Fruit fly (Drosophila melanogaster) whole organism, adult: ENCODE data around the gene CG7806.

ENCODE experiments used
- CG11617 ChIP-seq: fragments of 200-800 bp; sonication (Bioruptor generic); optimal IDR thresholded peaks from 2 replicates; lab custom pipeline; 2017; ENCODE audit warnings: mild to moderate bottlenecking, missing biosample characterization, missing genetic modification reagents, missing genetic modification characterization
- CG12768 ChIP-seq: fragments of 200-800 bp; sonication (Bioruptor generic); optimal IDR thresholded peaks from 2 replicates; lab custom pipeline; 2017; ENCODE audit warnings: missing biosample characterization, missing genetic modification characterization, mild to moderate bottlenecking, moderate library complexity, missing genetic modification reagents
- CG14711 ChIP-seq: fragments of 200-800 bp; sonication (Bioruptor generic); optimal IDR thresholded peaks from 2 replicates; lab custom pipeline; 2018; ENCODE audit warnings: missing biosample characterization, mild to moderate bottlenecking, missing genetic modification characterization, moderate library complexity
- CG1620 ChIP-seq: fragments of 200-800 bp; sonication (Bioruptor generic); optimal IDR thresholded peaks from 2 replicates; lab custom pipeline; 2016; ENCODE audit warnings: missing biosample characterization, missing genetic modification characterization
- CG33017 ChIP-seq: fragments of 200-800 bp; sonication (Bioruptor generic); optimal IDR thresholded peaks from 2 replicates; lab custom pipeline; 2018; ENCODE audit warnings: missing biosample characterization, mild to moderate bottlenecking, missing genetic modification characterization, moderate library complexity
- CG5204 ChIP-seq: fragments of 200-800 bp; sonication (Bioruptor generic); optimal IDR thresholded peaks from 2 replicates; lab custom pipeline; 2016; ENCODE audit warnings: missing biosample characterization, missing genetic modification characterization
- CG7045 ChIP-seq: fragments of 200-800 bp; sonication (Bioruptor generic); optimal IDR thresholded peaks from 2 replicates; lab custom pipeline; 2017; ENCODE audit warnings: missing biosample characterization, mild to moderate bottlenecking, missing genetic modification characterization
- CG7101 ChIP-seq: fragments of 200-800 bp; sonication (Bioruptor generic); optimal IDR thresholded peaks from 2 replicates; lab custom pipeline; 2018; ENCODE audit warnings: missing biosample characterization, mild to moderate bottlenecking, missing genetic modification characterization, moderate library complexity
- Clk ChIP-seq: fragments of 200-800 bp; sonication (Bioruptor generic); optimal IDR thresholded peaks from 2 replicates; lab custom pipeline; 2017; ENCODE audit warnings: missing biosample characterization, missing genetic modification characterization
- Crg-1 ChIP-seq: fragments of 200-800 bp; sonication (Bioruptor generic); optimal IDR thresholded peaks from 2 replicates; lab custom pipeline; 2016; ENCODE audit warnings: missing biosample characterization, missing genetic modification characterization
- Hr96 ChIP-seq: fragments of 200-800 bp; sonication (Bioruptor generic); optimal IDR thresholded peaks from 2 replicates; lab custom pipeline; 2016; ENCODE audit warnings: missing biosample characterization, missing genetic modification characterization
- Mnt ChIP-seq: fragments of 200-800 bp; sonication (Bioruptor generic); optimal IDR thresholded peaks from 2 replicates; lab custom pipeline; 2016; ENCODE audit warnings: missing biosample characterization, mild to moderate bottlenecking, missing genetic modification characterization
- bab1 ChIP-seq: fragments of 200-800 bp; sonication (Bioruptor generic); optimal IDR thresholded peaks from 3 replicates; lab custom pipeline; 2019; ENCODE audit warnings: missing biosample characterization, mild to moderate bottlenecking, missing genetic modification characterization, moderate library complexity
- cic ChIP-seq: fragments of 200-800 bp; sonication (Bioruptor generic); optimal IDR thresholded peaks from 2 replicates; lab custom pipeline; 2017; ENCODE audit warnings: missing biosample characterization, mild to moderate bottlenecking, missing genetic modification characterization, moderate library complexity
- cnc ChIP-seq, 2 experiments: fragments of >200 bp; optimal IDR thresholded peaks; 2 replicates each; lab custom pipeline; 2017
- kay ChIP-seq: fragments of 200-800 bp; sonication (Bioruptor generic); peaks from one replicate; lab custom pipeline; 2016; ENCODE audit warnings: missing biosample characterization, missing genetic modification characterization, borderline replicate concordance
- ovo ChIP-seq: fragments of 200-800 bp; sonication (Bioruptor generic); optimal IDR thresholded peaks from 2 replicates; lab custom pipeline; 2016; ENCODE audit warnings: missing biosample characterization, missing genetic modification characterization
- pad ChIP-seq: fragments of 200-800 bp; sonication (Bioruptor generic); optimal IDR thresholded peaks from 3 replicates; lab custom pipeline; 2017; ENCODE audit warnings: missing biosample characterization, missing genetic modification characterization, mild to moderate bottlenecking, moderate library complexity, missing genetic modification reagents
- tj ChIP-seq: fragments of 200-800 bp; sonication (Bioruptor generic); optimal IDR thresholded peaks from 3 replicates; lab custom pipeline; 2017; ENCODE audit warnings: missing biosample characterization, mild to moderate bottlenecking, missing genetic modification characterization, moderate library complexity
- toe ChIP-seq: fragments of 200-800 bp; sonication (Bioruptor generic); optimal IDR thresholded peaks from 2 replicates; lab custom pipeline; 2016; ENCODE audit warnings: missing biosample characterization, missing genetic modification characterization

CG7806 gene

dm6 chr2L:8281872-8282271 lies 29.3 kb upstream of the CG7806 start:
- TF ChIP-seq CG7045 (GFP tag; lab: Kevin White, UChicago), result no peak
- no peak for TF ChIP-seq CG14711 (tag; lab: Kevin White, UChicago)
- no peak for TF ChIP-seq tj (GFP tag; lab: Kevin White, UChicago)
- TF ChIP-seq pad (GFP tag; lab: Kevin White, UChicago), result no peak
- TF ChIP-seq CG7101 (tag; lab: Kevin White, UChicago), result no peak
- TF ChIP-seq toe, result no peak
- no peak for TF ChIP-seq cic
- no peak for TF ChIP-seq CG11617 (GFP tag; lab: Kevin White, UChicago)
- no peak for TF ChIP-seq CG12768 (GFP tag; lab: Kevin White, UChicago)
- TF ChIP-seq CG33017 (tag; lab: Kevin White, UChicago), result no peak
- no peak for TF ChIP-seq bab1 (GFP tag; lab: Kevin White, UChicago)
- no peak for TF ChIP-seq cnc (optimal IDR thresholded peaks at IDR 0.05; lab: Kevin White, UChicago)
- TF ChIP-seq CG1620, result no peak
- TF ChIP-seq CG5204 (GFP tag; lab: Kevin White, UChicago), result no peak
- no peak for TF ChIP-seq ovo (GFP tag; lab: Kevin White, UChicago)
- TF ChIP-seq kay (GFP tag; lab: Kevin White, UChicago), result no peak
- TF ChIP-seq Clk (GFP tag; lab: Kevin White, UChicago), result no peak
- no peak for TF ChIP-seq Hr96 (GFP tag; lab: Kevin White, UChicago)
- no peak for TF ChIP-seq Crg-1

DNA sequence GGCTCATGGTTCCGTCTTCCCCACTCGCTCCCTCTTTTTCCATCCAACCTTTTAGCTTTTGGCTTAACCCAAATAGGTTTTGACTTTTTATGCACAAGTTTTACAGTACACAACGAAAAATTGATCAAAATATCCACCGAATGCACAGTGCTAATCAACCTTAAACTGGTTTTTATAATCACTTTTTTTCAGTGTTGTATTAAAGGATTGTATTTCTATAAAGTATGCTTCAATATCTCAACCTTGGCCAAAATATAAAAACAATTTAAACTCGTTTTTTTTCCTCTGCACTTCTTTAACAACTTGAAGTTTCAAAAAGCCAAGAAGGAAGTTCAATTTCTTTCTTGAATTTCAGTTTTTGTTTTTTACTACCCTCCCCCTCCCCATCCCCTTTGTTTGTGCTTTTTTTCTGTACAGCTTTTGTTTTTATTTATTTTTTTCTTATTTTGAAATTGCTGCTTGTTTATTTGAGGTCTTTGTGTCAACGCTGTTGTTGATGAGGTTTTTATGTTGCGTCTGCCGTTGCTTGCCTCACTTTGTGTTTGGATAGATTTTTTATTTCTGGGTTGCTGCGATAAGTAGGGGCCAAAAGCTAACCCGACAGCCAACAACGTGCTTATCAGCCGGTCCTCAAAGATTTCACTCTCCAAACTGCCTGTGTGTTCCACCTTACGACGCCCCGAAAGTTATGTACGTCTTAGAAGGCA lies 26.1 kb upstream of the CG7806 start:
- TF ChIP-seq bab1 (GFP tag; lab: Kevin White, UChicago), result no peak
- no peak for TF ChIP-seq Mnt (GFP tag; lab: Kevin White, UChicago)

DNA sequence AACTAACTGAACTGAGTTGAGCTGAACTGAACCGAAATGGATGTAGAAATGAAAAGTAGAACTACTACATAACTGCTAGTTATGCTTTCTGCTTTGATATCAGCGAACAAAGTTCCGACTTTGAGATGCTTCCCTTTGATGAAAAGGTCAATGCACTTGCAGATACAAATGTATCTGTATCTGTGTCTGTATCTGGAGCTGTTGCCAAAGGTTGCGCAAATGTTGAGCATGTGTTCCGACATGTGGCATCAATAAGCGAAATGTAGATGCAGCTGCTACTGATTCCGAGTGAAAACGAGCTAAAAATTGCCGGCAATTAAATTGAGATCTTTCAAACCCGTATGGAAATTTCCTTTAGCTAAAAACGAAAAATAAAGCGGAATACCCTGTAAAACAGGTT lies 24.6 kb upstream of the CG7806 start:
- no peak for TF ChIP-seq CG7045 (GFP tag; lab: Kevin White, UChicago)
- no peak for TF ChIP-seq CG5204 (GFP tag; lab: Kevin White, UChicago)
- TF ChIP-seq CG7101 (tag; lab: Kevin White, UChicago), result no peak
- no peak for TF ChIP-seq bab1 (GFP tag; lab: Kevin White, UChicago)

dm6 chr2L:8288087-8288486 lies 23.1 kb upstream of the CG7806 start:
- no peak for TF ChIP-seq pad (GFP tag; lab: Kevin White, UChicago)
- no peak for TF ChIP-seq cnc (optimal IDR thresholded peaks at IDR 0.05; lab: Kevin White, UChicago)
- TF ChIP-seq CG7045 (GFP tag; lab: Kevin White, UChicago), result no peak
- no peak for TF ChIP-seq cic

- TF ChIP-seq CG1620, result no peak
- no peak for TF ChIP-seq CG7045 (GFP tag; lab: Kevin White, UChicago)
- TF ChIP-seq CG5204 (GFP tag; lab: Kevin White, UChicago), result no peak
- no peak for TF ChIP-seq toe
- TF ChIP-seq pad (GFP tag; lab: Kevin White, UChicago), result no peak
- TF ChIP-seq kay (GFP tag; lab: Kevin White, UChicago), result no peak
- no peak for TF ChIP-seq Hr96 (GFP tag; lab: Kevin White, UChicago)
- no peak for TF ChIP-seq bab1 (GFP tag; lab: Kevin White, UChicago)
- TF ChIP-seq Mnt (GFP tag; lab: Kevin White, UChicago), result no peak
- no peak for TF ChIP-seq CG12768 (GFP tag; lab: Kevin White, UChicago)
- TF ChIP-seq Clk (GFP tag; lab: Kevin White, UChicago), result no peak
- TF ChIP-seq cnc (optimal IDR thresholded peaks at IDR 0.05; lab: Kevin White, UChicago), result no peak
- no peak for TF ChIP-seq CG7101 (tag; lab: Kevin White, UChicago)
- TF ChIP-seq CG11617 (GFP tag; lab: Kevin White, UChicago), result no peak
- no peak for TF ChIP-seq ovo (GFP tag; lab: Kevin White, UChicago)
- TF ChIP-seq CG33017 (tag; lab: Kevin White, UChicago), result no peak
- no peak for TF ChIP-seq Crg-1
Observed at dm6 chr2L:8289352-8290091, 21.7 kb upstream of the CG7806 start.

- no peak for TF ChIP-seq CG14711 (tag; lab: Kevin White, UChicago)
- TF ChIP-seq ovo (GFP tag; lab: Kevin White, UChicago), result no peak
- no peak for TF ChIP-seq CG5204 (GFP tag; lab: Kevin White, UChicago)
- no peak for TF ChIP-seq CG11617 (GFP tag; lab: Kevin White, UChicago)
- TF ChIP-seq CG7101 (tag; lab: Kevin White, UChicago), result no peak
- no peak for TF ChIP-seq CG1620
- no peak for TF ChIP-seq Clk (GFP tag; lab: Kevin White, UChicago)
- TF ChIP-seq kay (GFP tag; lab: Kevin White, UChicago), result no peak
- TF ChIP-seq CG7045 (GFP tag; lab: Kevin White, UChicago), result no peak
- no peak for TF ChIP-seq bab1 (GFP tag; lab: Kevin White, UChicago)
- TF ChIP-seq cnc (optimal IDR thresholded peaks at IDR 0.05; lab: Kevin White, UChicago), result no peak
- no peak for TF ChIP-seq toe
- TF ChIP-seq tj (GFP tag; lab: Kevin White, UChicago), result no peak
- no peak for TF ChIP-seq cic
- no peak for TF ChIP-seq Hr96 (GFP tag; lab: Kevin White, UChicago)
- no peak for TF ChIP-seq CG12768 (GFP tag; lab: Kevin White, UChicago)
- TF ChIP-seq pad (GFP tag; lab: Kevin White, UChicago), result no peak
- no peak for TF ChIP-seq Crg-1
Observed at dm6 chr2L:8290092-8290424, 21.1 kb upstream of the CG7806 start.
